Fruit fly (Drosophila melanogaster): Measurements from ENCODE around the gene LManIII.

Gene LManIII

dm6 chr2L:8746350-8746759 lies 22.2 kb downstream of the LManIII start (continued):
- TF ChIP-seq CG8765 (GFP tag; IDR thresholded peaks at IDR 0.05) (no peak), zen (tag; optimal IDR thresholded peaks at IDR 0.05) (no peak), MBD-R2 (GFP tag; IDR thresholded peaks at IDR 0.05) (no peak), CG10147 (GFP tag; optimal IDR thresholded peaks at IDR 0.05) (peak; percentile 64), D19B (GFP tag; optimal IDR thresholded peaks at IDR 0.05) (no peak), wek (GFP tag; optimal IDR thresholded peaks at IDR 0.05) (no peak), Ptx1 (GFP tag; IDR thresholded peaks at IDR 0.05) (peak; percentile 43), CG18619 (GFP tag; optimal IDR thresholded peaks at IDR 0.05) (peak; percentile 21), nerfin-1 (tag; optimal IDR thresholded peaks at IDR 0.05) (peak; percentile 47), Fer1 (GFP tag; optimal IDR thresholded peaks at IDR 0.05) (no peak), zfh1 (GFP tag; IDR thresholded peaks at IDR 0.05) (peak; percentile 51; the same call in 1 of the 3 replicates), CG3847 (GFP tag; IDR thresholded peaks at IDR 0.05) (no peak), repo (GFP tag; optimal IDR thresholded peaks at IDR 0.05) (no peak), CG32767 (GFP tag; IDR thresholded peaks at IDR 0.05) (no peak), CG8290 (GFP tag; optimal IDR thresholded peaks at IDR 0.05) (no peak), CG8290 (tag; optimal IDR thresholded peaks at IDR 0.05) (no peak), CG31224 (GFP tag; IDR thresholded peaks at IDR 0.05) (no peak), CG2889 (GFP tag; IDR thresholded peaks at IDR 0.05) (no peak), Hsf (GFP tag; optimal IDR thresholded peaks at IDR 0.05) (no peak), CG2875 (GFP tag; optimal IDR thresholded peaks at IDR 0.05) (no peak), CG5180 (GFP tag; optimal IDR thresholded peaks at IDR 0.05) (no peak), CG6854 (GFP tag; optimal IDR thresholded peaks at IDR 0.05) (no peak), Pdp1 (GFP tag; optimal IDR thresholded peaks at IDR 0.05) (peak in 1 of 2 experiments; percentile 15), kay (GFP tag; optimal IDR thresholded peaks at IDR 0.05) (no peak), CG30403 (GFP tag; optimal IDR thresholded peaks at IDR 0.05) (peak; percentile 5), Rx (GFP tag; IDR thresholded peaks at IDR 0.05) (no peak), HLH3B (GFP tag; IDR thresholded peaks at IDR 0.05) (peak; percentile 66), CG11247 (GFP tag; IDR thresholded peaks at IDR 0.05) (no peak), dysf (GFP tag; IDR thresholded peaks at IDR 0.05) (no peak; the same call in 2 of the 3 replicates), ash1 (GFP tag; optimal IDR thresholded peaks at IDR 0.05) (no peak), CG12299 (tag; optimal IDR thresholded peaks at IDR 0.05) (no peak), CG11085 (GFP tag; IDR thresholded peaks at IDR 0.05) (no peak), cwo (GFP tag; optimal IDR thresholded peaks at IDR 0.05) (no peak), tup (GFP tag; optimal IDR thresholded peaks at IDR 0.05) (no peak), Rfx (GFP tag; IDR thresholded peaks at IDR 0.05) (no peak), CG8089 (GFP tag; optimal IDR thresholded peaks at IDR 0.05) (no peak), seq (GFP tag; IDR thresholded peaks at IDR 0.05) (no peak), inv (GFP tag; IDR thresholded peaks at IDR 0.05; ENCODE audit: partially characterized antibody) (no peak), row (GFP tag; IDR thresholded peaks at IDR 0.05) (peak; percentile 69), E2f2 (GFP tag; IDR thresholded peaks at IDR 0.05) (no peak), luna (GFP tag; optimal IDR thresholded peaks at IDR 0.05) (no peak), Hand (GFP tag; optimal IDR thresholded peaks at IDR 0.05) (no peak), CG5953 (GFP tag; IDR thresholded peaks at IDR 0.05) (no peak), ab (GFP tag; optimal IDR thresholded peaks at IDR 0.05) (no peak), Ravus (GFP tag; IDR thresholded peaks at IDR 0.05) (no peak), lab (GFP tag; optimal IDR thresholded peaks at IDR 0.05) (peak; percentile 49), HLH4C (GFP tag; IDR thresholded peaks at IDR 0.05; ENCODE audit: partially characterized antibody) (no peak), al (GFP tag; IDR thresholded peaks at IDR 0.05) (no peak), CG43689 (GFP tag; IDR thresholded peaks at IDR 0.05) (no peak), Bgb (GFP tag; IDR thresholded peaks at IDR 0.05; ENCODE audit: partially characterized antibody) (no peak), CG32772 (GFP tag; IDR thresholded peaks at IDR 0.05) (peak; percentile 51; the same call in 1 of the 2 replicates), cato (GFP tag; optimal IDR thresholded peaks at IDR 0.05; ENCODE audit: borderline replicate concordance) (no peak)

Measured in whole organism, embryonic.